Worm (Caenorhabditis elegans) whole organism, L4 larva: ENCODE measurements around the gene EEED8.14.
A peak's percentile ranks its signal among the peaks of the same experiment; 100 is the strongest.

Source experiments
- D1046.2 ChIP-seq: fragments of 200-800 bp; sonication (Bioruptor generic); IDR thresholded peaks from 2 replicates; pipeline ENCODE4 v1.3.6; 2022; ENCODE audit warnings: missing genetic modification characterization, missing compliant biosample characterization
- F26F4.8 ChIP-seq: fragments of 200-800 bp; sonication (Bioruptor generic); conservative IDR thresholded peaks from 2 replicates; pipeline ENCODE4 v1.3.6; 2022; ENCODE audit warnings: missing genetic modification characterization, missing compliant biosample characterization
- R02D3.7 ChIP-seq: fragments of 150-350 bp; sonication (generic microtip); optimal IDR thresholded peaks from 3 replicates; lab custom pipeline; 2014; ENCODE audit warnings: missing biosample characterization, missing genetic modification characterization
- T20F7.1 ChIP-seq: fragments of 200-800 bp; sonication (Bioruptor generic); optimal IDR thresholded peaks from 2 replicates; lab custom pipeline; 2018; ENCODE audit warnings: mild to moderate bottlenecking, missing genetic modification characterization, missing compliant biosample characterization
- Y105C5A.15 ChIP-seq: fragments of 200-800 bp; sonication (Bioruptor generic); IDR thresholded peaks from 2 replicates; pipeline ENCODE4 v1.3.6; 2022; ENCODE audit warnings: missing genetic modification characterization, missing compliant biosample characterization
- aha-1 ChIP-seq: fragments of 150-350 bp; peaks from one replicate; lab custom pipeline; 2014; ENCODE audit warnings: missing biosample characterization, missing genetic modification characterization
- ama-1 ChIP-seq: fragments of 150-350 bp; optimal IDR thresholded peaks from 2 replicates; lab custom pipeline; 2014; ENCODE audit warnings: inconsistent platforms, mixed read lengths
- arid-1 ChIP-seq: fragments of 200-800 bp; sonication (Bioruptor generic); conservative IDR thresholded peaks from 2 replicates; pipeline ENCODE4 v1.3.6; 2022; ENCODE audit warnings: missing genetic modification reagents, missing genetic modification characterization, missing compliant biosample characterization
- ceh-28 ChIP-seq: fragments of 150-350 bp; optimal IDR thresholded peaks from 2 replicates; lab custom pipeline; 2014; ENCODE audit warnings: missing biosample characterization, missing genetic modification reagents, missing genetic modification characterization
- ctbp-1 ChIP-seq: fragments of 200-800 bp; sonication (Bioruptor generic); IDR thresholded peaks from 2 replicates; pipeline ENCODE4 v1.3.6; 2022; ENCODE audit warnings: missing genetic modification reagents, missing genetic modification characterization, missing compliant biosample characterization
- daf-12 ChIP-seq: fragments of 150-350 bp; optimal IDR thresholded peaks from 2 replicates; lab custom pipeline; 2014; ENCODE audit warnings: missing biosample characterization, missing genetic modification reagents, missing genetic modification characterization
- daf-16 ChIP-seq, 3 experiments: sonication (generic microtip); optimal IDR thresholded peaks; 2 replicates each; lab custom pipeline; 2016 to 2017; ENCODE audit warnings: missing genetic modification characterization in 3 of 3, missing genetic modification reagents in 3 of 3, mild to moderate bottlenecking in 2 of 3, missing compliant biosample characterization in 2 of 3, missing biosample characterization in 1 of 3, moderate library complexity in 1 of 3
- daf-19 ChIP-seq: fragments of 200-800 bp; sonication (Bioruptor generic); conservative IDR thresholded peaks from 2 replicates; pipeline ENCODE4 v1.3.6; 2022; ENCODE audit warnings: missing genetic modification characterization, missing compliant biosample characterization
- dmd-9 ChIP-seq: fragments of 200-800 bp; sonication (Bioruptor generic); IDR thresholded peaks from 2 replicates; pipeline ENCODE4 v1.3.6; 2022; ENCODE audit warnings: missing genetic modification reagents, missing genetic modification characterization, missing compliant biosample characterization
- duxl-1 ChIP-seq: sonication (generic microtip); optimal IDR thresholded peaks from 2 replicates; lab custom pipeline; 2016; ENCODE audit warnings: mild to moderate bottlenecking, missing genetic modification characterization, moderate library complexity, missing compliant biosample characterization; ENCODE audit not compliant: poor library complexity
- egl-27 ChIP-seq: sonication (generic microtip); optimal IDR thresholded peaks from 3 replicates; lab custom pipeline; 2017; ENCODE audit warnings: missing biosample characterization, missing genetic modification reagents, missing genetic modification characterization
- fkh-10 ChIP-seq: fragments of 150-350 bp; optimal IDR thresholded peaks from 2 replicates; lab custom pipeline; 2014; ENCODE audit warnings: missing biosample characterization, missing genetic modification reagents, missing genetic modification characterization
- fos-1 ChIP-seq: fragments of 150-350 bp; optimal IDR thresholded peaks from 2 replicates; lab custom pipeline; 2014; ENCODE audit warnings: missing biosample characterization, missing genetic modification characterization
- hif-1 ChIP-seq, 2 experiments: sonication (generic microtip); optimal IDR thresholded peaks; 2 replicates each; lab custom pipeline; 2016 to 2017; ENCODE audit warnings: missing compliant biosample characterization in 2 of 2, missing genetic modification characterization in 2 of 2, missing genetic modification reagents in 2 of 2, missing genotype in 2 of 2, mild to moderate bottlenecking in 1 of 2
- hlh-11 ChIP-seq: fragments of 200-800 bp; sonication (Bioruptor generic); optimal IDR thresholded peaks from 2 replicates; lab custom pipeline; 2018; ENCODE audit warnings: mild to moderate bottlenecking, missing genetic modification characterization, missing compliant biosample characterization
- hmg-1.1 ChIP-seq: fragments of 200-800 bp; sonication (Bioruptor generic); IDR thresholded peaks from 2 replicates; pipeline ENCODE4 v1.3.6; 2022; ENCODE audit warnings: missing genetic modification reagents, missing genetic modification characterization, missing compliant biosample characterization
- jun-1 ChIP-seq: fragments of 150-350 bp; optimal IDR thresholded peaks from 2 replicates; lab custom pipeline; 2014; ENCODE audit warnings: missing biosample characterization, missing genetic modification reagents, missing genetic modification characterization
- lin-1 ChIP-seq: fragments of 200-800 bp; sonication (Bioruptor generic); IDR thresholded peaks from 2 replicates; pipeline ENCODE4 v1.3.6; 2022; ENCODE audit warnings: missing genetic modification reagents, missing genetic modification characterization, missing compliant biosample characterization
- lin-13 ChIP-seq: fragments of 150-350 bp; optimal IDR thresholded peaks from 2 replicates; lab custom pipeline; 2014; ENCODE audit warnings: missing biosample characterization, missing genetic modification reagents, missing genetic modification characterization
- lin-38 ChIP-seq: fragments of 200-800 bp; sonication (Bioruptor generic); IDR thresholded peaks from 2 replicates; pipeline ENCODE4 v1.3.6; 2022; ENCODE audit warnings: missing genetic modification reagents, missing genetic modification characterization, missing compliant biosample characterization
- lin-39 ChIP-seq: fragments of 150-350 bp; optimal IDR thresholded peaks from 2 replicates; lab custom pipeline; 2014; ENCODE audit warnings: missing biosample characterization, missing genetic modification reagents, missing genetic modification characterization
- lsy-2 ChIP-seq, 2 experiments: fragments of 150-350 bp in 1 of 2; sonication (generic microtip) in 1 of 2; optimal IDR thresholded peaks; 2 replicates each; lab custom pipeline; 2014 to 2017; ENCODE audit warnings: missing biosample characterization in 2 of 2, missing genetic modification characterization in 2 of 2
- mdl-1 ChIP-seq, 2 experiments: fragments of 150-350 bp in 1 of 2; sonication (generic microtip) in 1 of 2; optimal IDR thresholded peaks; 2 replicates each; lab custom pipeline; 2014 to 2017; ENCODE audit warnings: missing biosample characterization in 2 of 2, missing genetic modification characterization in 2 of 2
- mdt-29 ChIP-seq: fragments of 200-800 bp; sonication (Bioruptor generic); IDR thresholded peaks from 2 replicates; pipeline ENCODE4 v1.3.6; 2022; ENCODE audit warnings: missing genetic modification reagents, missing genetic modification characterization, missing compliant biosample characterization
- mes-2 ChIP-seq: sonication (generic microtip); optimal IDR thresholded peaks from 2 replicates; lab custom pipeline; 2016; ENCODE audit warnings: missing genotype, mild to moderate bottlenecking, missing genetic modification characterization, missing compliant biosample characterization; ENCODE audit not compliant: poor library complexity, severe bottlenecking
- nhr-10 ChIP-seq: fragments of 150-350 bp; optimal IDR thresholded peaks from 2 replicates; lab custom pipeline; 2014; ENCODE audit warnings: missing biosample characterization, missing genetic modification characterization
- nhr-102 ChIP-seq: sonication (generic microtip); optimal IDR thresholded peaks from 2 replicates; lab custom pipeline; 2016; ENCODE audit warnings: mild to moderate bottlenecking, missing genetic modification characterization, moderate library complexity, missing compliant biosample characterization
- nhr-28 ChIP-seq: fragments of 150-350 bp; optimal IDR thresholded peaks from 2 replicates; lab custom pipeline; 2014; ENCODE audit warnings: missing biosample characterization, missing genetic modification characterization
- nhr-41 ChIP-seq: fragments of 200-800 bp; sonication (Bioruptor generic); IDR thresholded peaks from 2 replicates; pipeline ENCODE4 v1.3.6; 2022; ENCODE audit warnings: missing genetic modification reagents, missing genetic modification characterization, missing compliant biosample characterization
- nhr-42 ChIP-seq: fragments of 200-800 bp; sonication (Bioruptor generic); IDR thresholded peaks from 2 replicates; pipeline ENCODE4 v1.3.6; 2022; ENCODE audit warnings: missing genetic modification characterization, missing compliant biosample characterization
- nhr-48 ChIP-seq: sonication (generic microtip); optimal IDR thresholded peaks from 2 replicates; lab custom pipeline; 2016; ENCODE audit warnings: mild to moderate bottlenecking, missing genetic modification characterization, missing compliant biosample characterization
- pha-4 ChIP-seq, 2 experiments: fragments of 150-350 bp in 1 of 2; fragments of 200-800 bp in 1 of 2; sonication (Bioruptor generic) in 1 of 2; IDR thresholded peaks in 1 of 2; optimal IDR thresholded peaks in 1 of 2; 2 replicates each; pipeline versions ENCODE4 v1.3.6 to Lab custom; 2014 to 2022; ENCODE audit warnings: missing genetic modification characterization in 2 of 2, missing genetic modification reagents in 2 of 2, missing biosample characterization in 1 of 2, missing compliant biosample characterization in 1 of 2
- pqm-1 ChIP-seq: sonication (generic microtip); optimal IDR thresholded peaks from 2 replicates; lab custom pipeline; 2017; ENCODE audit warnings: missing biosample characterization, missing genetic modification characterization
- rbr-2 ChIP-seq: sonication (generic microtip); optimal IDR thresholded peaks from 2 replicates; lab custom pipeline; 2016; ENCODE audit warnings: missing genotype, missing genetic modification characterization, missing compliant biosample characterization
- saeg-2 ChIP-seq: fragments of 200-800 bp; sonication (Bioruptor generic); IDR thresholded peaks from 2 replicates; pipeline ENCODE4 v1.3.6; 2022; ENCODE audit warnings: missing genetic modification reagents, missing genetic modification characterization, missing compliant biosample characterization
- sdz-12 ChIP-seq: fragments of 200-800 bp; sonication (Bioruptor generic); optimal IDR thresholded peaks from 2 replicates; lab custom pipeline; 2018; ENCODE audit warnings: mild to moderate bottlenecking, missing genetic modification characterization, missing compliant biosample characterization
- snpc-4 ChIP-seq: fragments of 150-350 bp; optimal IDR thresholded peaks from 2 replicates; lab custom pipeline; 2014; ENCODE audit warnings: missing biosample characterization, missing genetic modification characterization
- spr-3 ChIP-seq: fragments of 200-800 bp; sonication (Bioruptor generic); optimal IDR thresholded peaks from 2 replicates; lab custom pipeline; 2018; ENCODE audit warnings: mild to moderate bottlenecking, missing genetic modification characterization, missing compliant biosample characterization
- tag-97 ChIP-seq: fragments of 200-800 bp; sonication (Bioruptor generic); IDR thresholded peaks from 2 replicates; pipeline ENCODE4 v1.3.6; 2022; ENCODE audit warnings: missing genetic modification characterization, missing compliant biosample characterization
- unc-62 ChIP-seq, 3 experiments: fragments of 150-350 bp in 1 of 3; sonication (generic microtip); optimal IDR thresholded peaks in 2 of 3; peaks in 1 of 3; 1 replicate in 1 of 3; 2 replicates in 2 of 3; lab custom pipeline; 2014 to 2017; ENCODE audit warnings: missing biosample characterization in 3 of 3, missing genetic modification characterization in 3 of 3, missing genetic modification reagents in 3 of 3, missing genotype in 1 of 3
- zag-1 ChIP-seq: fragments of 150-350 bp; optimal IDR thresholded peaks from 2 replicates; lab custom pipeline; 2014; ENCODE audit warnings: missing biosample characterization, missing genetic modification characterization
- zfp-2 ChIP-seq: sonication (generic microtip); optimal IDR thresholded peaks from 2 replicates; lab custom pipeline; 2016; ENCODE audit warnings: mild to moderate bottlenecking, missing genetic modification characterization, missing compliant biosample characterization
- ztf-11 ChIP-seq: fragments of 150-350 bp; optimal IDR thresholded peaks from 2 replicates; lab custom pipeline; 2014; ENCODE audit warnings: missing biosample characterization, missing genetic modification characterization
- ztf-7 ChIP-seq: fragments of 150-350 bp; optimal IDR thresholded peaks from 2 replicates; lab custom pipeline; 2014; ENCODE audit warnings: missing biosample characterization, missing genetic modification characterization

EEED8.14 gene

DNA sequence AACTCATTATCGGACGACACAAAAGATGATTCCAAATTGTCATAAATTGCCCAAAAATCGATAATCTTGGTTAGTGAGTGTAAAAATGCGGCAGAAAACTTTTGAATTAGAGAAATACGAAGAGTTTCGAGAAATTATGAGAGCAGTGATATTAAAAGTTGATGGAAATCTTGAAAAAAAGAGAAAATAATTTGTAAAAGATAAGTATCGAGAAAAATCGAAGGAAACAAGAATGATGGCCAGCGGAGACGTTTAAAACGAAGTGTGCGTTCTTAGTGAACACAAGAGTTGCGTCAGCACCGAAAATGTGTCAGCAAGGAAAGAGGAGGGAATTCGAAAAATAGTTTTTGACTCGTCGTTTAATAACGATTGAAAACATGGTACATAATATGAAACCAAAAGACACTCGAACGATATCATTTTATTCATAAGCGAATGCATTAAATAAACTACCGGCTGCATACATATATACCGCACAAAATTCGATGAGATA lies 24.0 kb downstream of the EEED8.14 start, which contains the start of gene ndx-6 (continued):
- TF ChIP-seq ctbp-1 (GFP tag; lab: Robert Waterston, UW) (0 out of 2 replicates have a peak, but pooled peaks have one; percentile 23), hmg-1.1 (peak; percentile 71), saeg-2 (GFP tag; lab: Robert Waterston, UW) (no peak), nhr-28 (tag; lab: Kevin White, UChicago) (peak; percentile 49), egl-27 (no peak), unc-62 (GFP tag; optimal IDR thresholded peaks at IDR 0.05 in 1 of 2; lab: Kevin White, UChicago) (peak in 1 of 2 experiments; percentile 89), unc-62 (tag; optimal IDR thresholded peaks at IDR 0.05; lab: Kevin White, UChicago) (no peak), mes-2 (tag; lab: Kevin White, UChicago) (peak; percentile 91), hlh-11 (tag; lab: Kevin White, UChicago) (peak; percentile 72), mdl-1 (tag; optimal IDR thresholded peaks at IDR 0.05; lab: Kevin White, UChicago) (peak in 1 of 2 experiments; percentile 27), tag-97 (GFP tag; lab: Robert Waterston, UW) (no peak), nhr-48 (tag; lab: Kevin White, UChicago) (peak; percentile 67), rbr-2 (tag; lab: Kevin White, UChicago) (peak; percentile 75), snpc-4 (tag; lab: Kevin White, UChicago) (no peak), lin-1 (GFP tag; lab: Robert Waterston, UW) (no peak), lin-13 (GFP tag; lab: Kevin White, UChicago) (peak; percentile 64), fkh-10 (GFP tag; lab: Kevin White, UChicago) (no peak), D1046.2 (GFP tag; lab: Robert Waterston, UW) (no peak), arid-1 (peak; percentile 62; the same call in 1 of the 2 replicates), F26F4.8 (no peak), duxl-1 (tag; lab: Kevin White, UChicago) (peak; percentile 51), nhr-10 (tag; lab: Kevin White, UChicago) (no peak), nhr-41 (no peak), ceh-28 (no peak), ztf-11 (tag; lab: Kevin White, UChicago) (no peak), daf-19 (GFP tag; lab: Robert Waterston, UW) (peak; percentile 53; the same call in 1 of the 2 replicates), Y105C5A.15 (GFP tag; lab: Robert Waterston, UW) (no peak), pha-4 (GFP tag; IDR thresholded peaks at IDR 0.05; lab: Robert Waterston, UW) (no peak; the same call in 1 of the 2 replicates), pha-4 (tag; optimal IDR thresholded peaks at IDR 0.05; lab: Kevin White, UChicago) (peak; percentile 64), hif-1 (tag; optimal IDR thresholded peaks at IDR 0.05; lab: Kevin White, UChicago) (peak in 1 of 2 experiments; percentile 43), sdz-12 (no peak), daf-12 (tag; lab: Kevin White, UChicago) (no peak), aha-1 (tag; lab: Kevin White, UChicago) (peak; percentile 42), zag-1 (no peak), lin-38 (GFP tag; lab: Robert Waterston, UW) (peak; percentile 86), lin-39 (no peak), zfp-2 (no peak), daf-16 (GFP tag; optimal IDR thresholded peaks at IDR 0.05; lab: Kevin White, UChicago) (no peak), daf-16 (tag; optimal IDR thresholded peaks at IDR 0.05; lab: Kevin White, UChicago) (peak; percentile 47), ztf-7 (peak; percentile 43), spr-3 (GFP tag; lab: Kevin White, UChicago) (peak; percentile 18), dmd-9 (GFP tag; lab: Robert Waterston, UW) (0 out of 2 replicates have a peak, but pooled peaks have one; percentile 42), T20F7.1 (GFP tag; lab: Kevin White, UChicago) (peak; percentile 83), fos-1 (no peak), nhr-102 (tag; lab: Kevin White, UChicago) (peak; percentile 74), pqm-1 (tag; lab: Kevin White, UChicago) (no peak), lsy-2 (tag; optimal IDR thresholded peaks at IDR 0.05; lab: Kevin White, UChicago) (peak; percentile 73 to 94), jun-1 (peak; percentile 26), nhr-42 (GFP tag; lab: Robert Waterston, UW) (0 out of 2 replicates have a peak, but pooled peaks have one; percentile 64), ama-1 (lab: Kevin White, UChicago) (peak; percentile 55), mdt-29 (GFP tag; lab: Robert Waterston, UW) (no peak), R02D3.7 (tag; lab: Kevin White, UChicago) (no peak)
